Worm (Caenorhabditis elegans) whole organism, early embryonic: ENCODE measurements around the gene F20G2.3.
A peak's percentile ranks its signal among the peaks of the same experiment; 100 is the strongest.

Source experiments
- B0310.2 ChIP-seq: sonication (generic microtip); optimal IDR thresholded peaks from 2 replicates; lab custom pipeline; 2016; ENCODE audit warnings: mild to moderate bottlenecking, missing genetic modification characterization, missing compliant biosample characterization
- F13C5.2 ChIP-seq: sonication (generic microtip); optimal IDR thresholded peaks from 2 replicates; lab custom pipeline; 2017; ENCODE audit warnings: mild to moderate bottlenecking, missing genetic modification characterization, inconsistent platforms, missing compliant biosample characterization
- aly-1 ChIP-seq: sonication (generic microtip); optimal IDR thresholded peaks from 2 replicates; lab custom pipeline; 2016; ENCODE audit warnings: missing genetic modification characterization, missing compliant biosample characterization
- ama-1 ChIP-seq: fragments of 150-350 bp; optimal IDR thresholded peaks from 2 replicates; lab custom pipeline; 2014
- ceh-13 ChIP-seq: fragments of 200-800 bp; sonication (Bioruptor generic); optimal IDR thresholded peaks from 2 replicates; lab custom pipeline; 2018; ENCODE audit warnings: mild to moderate bottlenecking, missing genetic modification characterization, missing compliant biosample characterization
- ceh-36 ChIP-seq: sonication (generic microtip); optimal IDR thresholded peaks from 2 replicates; lab custom pipeline; 2016; ENCODE audit warnings: missing genetic modification characterization, inconsistent platforms, missing compliant biosample characterization
- ets-7 ChIP-seq: sonication (generic microtip); optimal IDR thresholded peaks from 2 replicates; lab custom pipeline; 2016; ENCODE audit warnings: missing genotype, missing genetic modification characterization, missing compliant biosample characterization
- flt-1 ChIP-seq: fragments of 200-800 bp; sonication (Bioruptor generic); IDR thresholded peaks from 2 replicates; pipeline ENCODE4 v1.3.6; 2022; ENCODE audit warnings: missing genetic modification characterization, missing compliant biosample characterization
- hmbx-1 ChIP-seq: sonication (generic microtip); optimal IDR thresholded peaks from 2 replicates; lab custom pipeline; 2016; ENCODE audit warnings: mild to moderate bottlenecking, missing genetic modification characterization, missing compliant biosample characterization
- hmg-4 ChIP-seq: fragments of 200-800 bp; sonication (Bioruptor generic); optimal IDR thresholded peaks from 2 replicates; lab custom pipeline; 2018; ENCODE audit warnings: mild to moderate bottlenecking, missing genetic modification characterization, missing compliant biosample characterization
- hnd-1 ChIP-seq: sonication (generic microtip); optimal IDR thresholded peaks from 2 replicates; lab custom pipeline; 2016; ENCODE audit warnings: missing genetic modification characterization, missing compliant biosample characterization
- pes-1 ChIP-seq: fragments of 200-800 bp; sonication (Bioruptor generic); IDR thresholded peaks from 2 replicates; pipeline ENCODE4 v1.3.6; 2022; ENCODE audit warnings: missing genetic modification reagents, missing genetic modification characterization, missing compliant biosample characterization
- scrt-1 ChIP-seq: fragments of 200-800 bp; sonication (Bioruptor generic); IDR thresholded peaks from 2 replicates; pipeline ENCODE4 v1.3.6; 2022; ENCODE audit warnings: missing genetic modification characterization, missing compliant biosample characterization
- sea-1 ChIP-seq: fragments of 200-800 bp; sonication (Bioruptor generic); conservative IDR thresholded peaks from 2 replicates; pipeline ENCODE4 v1.3.6; 2022; ENCODE audit warnings: missing genetic modification characterization, missing compliant biosample characterization
- tbx-11 ChIP-seq: fragments of 200-800 bp; sonication (Bioruptor generic); IDR thresholded peaks from 2 replicates; pipeline ENCODE4 v1.3.6; 2022; ENCODE audit warnings: missing genetic modification characterization, missing compliant biosample characterization
- tbx-37 ChIP-seq: fragments of 200-800 bp; sonication (Bioruptor generic); conservative IDR thresholded peaks from 2 replicates; pipeline ENCODE4 v1.3.6; 2022; ENCODE audit warnings: missing genetic modification reagents, missing genetic modification characterization, missing compliant biosample characterization
- tra-4 ChIP-seq: sonication (generic microtip); optimal IDR thresholded peaks from 2 replicates; lab custom pipeline; 2017; ENCODE audit warnings: missing genetic modification characterization, missing compliant biosample characterization

Gene F20G2.3

ce11 chrV:13796246-13796776, 28.0 kb upstream of the F20G2.3 start, which contains the start of gene twk-32:
TSS of gene twk-32 (plus strand) at chrV:13796641.
- TF ChIP-seq tbx-11 (GFP tag; lab: Robert Waterston, UW), result no peak
- TF ChIP-seq hnd-1 (tag; lab: Kevin White, UChicago), result no peak
- no peak for TF ChIP-seq aly-1
- no peak for TF ChIP-seq ceh-13 (GFP tag; lab: Kevin White, UChicago)
- TF ChIP-seq tra-4 (tag; lab: Kevin White, UChicago), result no peak
- TF ChIP-seq hmg-4 (GFP tag; lab: Kevin White, UChicago), result no peak
- no peak for TF ChIP-seq hmbx-1 (tag; lab: Kevin White, UChicago)
- no peak for TF ChIP-seq ceh-36
- TF ChIP-seq B0310.2 (tag; lab: Kevin White, UChicago), result no peak
- TF ChIP-seq ama-1 (lab: Kevin White, UChicago), result no peak
- TF ChIP-seq flt-1 (GFP tag; lab: Robert Waterston, UW), result no peak
- TF ChIP-seq F13C5.2, result no peak

DNA sequence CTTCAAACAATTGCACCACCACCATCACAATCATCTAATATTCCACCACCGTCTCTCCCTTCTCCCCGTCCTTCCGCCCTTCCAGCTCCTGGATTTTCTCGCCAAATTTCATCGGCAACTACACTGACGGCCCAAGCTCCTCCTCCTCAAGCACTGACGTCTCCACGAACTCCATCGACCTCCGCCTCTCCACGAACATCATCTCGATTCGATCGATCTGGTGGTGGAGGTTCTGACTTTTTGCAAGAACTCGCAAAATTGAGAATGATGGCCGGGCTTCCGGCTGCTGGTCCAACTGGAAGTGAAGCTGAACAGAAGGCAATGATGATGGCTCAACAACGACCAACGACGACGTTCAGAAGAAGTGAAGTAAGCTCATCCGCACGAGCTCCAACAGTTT, 25.8 kb upstream of the F20G2.3 start:
- no peak for TF ChIP-seq flt-1 (GFP tag; lab: Robert Waterston, UW)
- TF ChIP-seq sea-1 (GFP tag; lab: Robert Waterston, UW), result no peak
- no peak for TF ChIP-seq hnd-1 (tag; lab: Kevin White, UChicago)
- no peak for TF ChIP-seq pes-1 (GFP tag; lab: Robert Waterston, UW)

- TF ChIP-seq pes-1 (GFP tag; lab: Robert Waterston, UW), result no peak
- no peak for TF ChIP-seq flt-1 (GFP tag; lab: Robert Waterston, UW)
- no peak for TF ChIP-seq sea-1 (GFP tag; lab: Robert Waterston, UW)
- TF ChIP-seq aly-1, result no peak
- no peak for TF ChIP-seq hmbx-1 (tag; lab: Kevin White, UChicago)
- no peak for TF ChIP-seq hmg-4 (GFP tag; lab: Kevin White, UChicago)
- no peak for TF ChIP-seq ceh-36
Measured at ce11 chrV:13790557-13790956, 22.3 kb upstream of the F20G2.3 start.

DNA sequence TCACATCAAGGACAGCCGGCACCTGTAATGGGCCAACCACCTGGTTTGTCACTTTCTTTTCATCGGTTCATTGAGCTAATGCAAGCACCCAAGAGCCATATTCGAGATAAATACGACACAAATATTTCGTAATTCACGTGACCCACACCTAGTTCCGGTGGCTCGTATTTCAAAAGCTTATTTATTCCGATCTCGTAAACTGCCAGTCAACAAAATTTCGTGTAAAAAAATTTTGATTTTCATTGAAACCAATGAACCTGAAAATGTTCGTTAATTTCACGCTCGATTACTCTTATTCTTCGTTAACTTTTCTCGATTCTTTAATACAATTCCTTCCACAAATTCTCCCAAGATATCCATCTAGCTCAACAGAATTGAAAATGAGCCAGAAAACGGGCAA, 21.8 kb upstream of the F20G2.3 start:
- TF ChIP-seq hmg-4 (GFP tag; lab: Kevin White, UChicago) (no peak), sea-1 (GFP tag; lab: Robert Waterston, UW) (no peak), ceh-36 (no peak), hnd-1 (tag; lab: Kevin White, UChicago) (no peak)

ce11 chrV:13789362-13789761, 21.1 kb upstream of the F20G2.3 start:
- TF ChIP-seq tbx-37 (GFP tag; lab: Robert Waterston, UW) (peak; percentile 2; the same call in 1 of the 2 replicates), tra-4 (tag; lab: Kevin White, UChicago) (peak; percentile 9), ets-7 (peak; percentile 27), tbx-11 (GFP tag; lab: Robert Waterston, UW) (no peak), B0310.2 (tag; lab: Kevin White, UChicago) (no peak), ceh-13 (GFP tag; lab: Kevin White, UChicago) (no peak), ceh-36 (no peak), pes-1 (GFP tag; lab: Robert Waterston, UW) (no peak), hmg-4 (GFP tag; lab: Kevin White, UChicago) (peak; percentile 79), hnd-1 (tag; lab: Kevin White, UChicago) (no peak), flt-1 (GFP tag; lab: Robert Waterston, UW) (no peak)

DNA sequence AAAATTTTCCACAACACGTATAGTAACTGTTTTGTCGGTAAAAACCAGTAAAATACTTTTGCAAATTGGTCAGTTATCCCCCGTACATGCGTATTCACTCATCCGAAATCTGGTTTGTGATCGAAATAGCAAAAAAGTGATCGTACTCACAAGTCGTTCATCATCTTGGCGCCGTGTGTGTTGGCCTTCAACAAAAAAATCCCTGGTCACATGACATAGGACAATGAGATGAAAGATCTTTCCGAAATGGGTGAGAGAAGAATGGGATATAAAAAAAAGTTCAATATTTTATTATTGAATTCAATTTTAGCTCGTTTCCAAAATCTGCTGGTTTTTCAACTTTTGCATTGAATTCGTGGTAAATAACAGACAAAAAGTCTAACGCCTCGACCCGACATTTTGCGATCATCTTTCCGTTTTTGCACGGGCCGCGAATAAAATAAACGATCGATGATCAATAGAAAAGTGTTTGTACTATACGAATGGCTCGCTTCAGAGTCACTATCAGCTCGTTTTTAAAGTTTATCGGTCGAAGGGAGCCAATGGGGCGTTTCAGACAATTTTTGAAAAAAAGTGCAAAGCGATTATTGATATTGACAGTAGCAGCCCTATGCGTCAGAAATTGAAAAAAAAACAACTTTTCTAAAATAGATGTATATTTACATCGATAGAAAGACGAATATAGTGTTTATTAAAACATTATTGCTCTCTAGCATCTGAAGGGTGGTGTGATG, 19.8 kb upstream of the F20G2.3 start:
- TF ChIP-seq flt-1 (GFP tag; lab: Robert Waterston, UW) (no peak), ets-7 (no peak), aly-1 (no peak), B0310.2 (tag; lab: Kevin White, UChicago) (no peak), sea-1 (GFP tag; lab: Robert Waterston, UW) (no peak), hnd-1 (tag; lab: Kevin White, UChicago) (no peak), ceh-36 (no peak), tbx-11 (GFP tag; lab: Robert Waterston, UW) (no peak), ceh-13 (GFP tag; lab: Kevin White, UChicago) (no peak), tbx-37 (GFP tag; lab: Robert Waterston, UW) (no peak), F13C5.2 (no peak), pes-1 (GFP tag; lab: Robert Waterston, UW) (no peak), hmbx-1 (tag; lab: Kevin White, UChicago) (no peak), tra-4 (tag; lab: Kevin White, UChicago) (no peak), ama-1 (lab: Kevin White, UChicago) (no peak), scrt-1 (no peak), hmg-4 (GFP tag; lab: Kevin White, UChicago) (no peak)

DNA sequence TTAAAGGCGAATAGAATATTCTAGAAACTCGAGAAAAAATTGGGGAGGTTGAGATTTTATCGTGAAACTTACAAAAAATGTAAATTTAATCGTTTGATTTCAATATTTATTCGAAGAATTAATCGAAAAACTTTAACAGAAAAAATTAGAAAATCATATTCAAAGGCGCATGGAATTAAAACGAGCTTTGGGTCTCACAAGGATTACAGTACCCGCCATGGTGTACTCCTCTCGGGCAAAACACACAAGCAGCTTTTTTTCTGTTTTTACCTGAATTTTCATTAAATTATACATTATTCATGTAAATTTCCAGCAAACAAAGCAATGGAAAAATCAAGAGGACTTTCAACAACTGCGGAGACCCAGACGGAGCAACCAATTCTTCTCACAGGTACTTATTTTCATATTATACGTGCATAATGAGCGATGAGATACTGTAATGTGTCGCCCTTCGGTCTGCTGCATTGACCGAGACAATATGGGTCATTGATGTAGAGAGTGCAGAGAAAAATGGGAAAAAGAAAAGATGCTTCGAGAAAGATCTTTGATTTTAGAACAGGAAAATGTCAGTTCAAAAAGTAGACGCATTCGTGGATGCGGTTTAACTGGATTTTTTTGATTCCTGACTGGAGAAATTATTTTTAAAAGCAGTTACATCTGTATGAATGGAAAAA, 19.1 kb upstream of the F20G2.3 start, which contains the start of the genes F53C11.4 and F53C11.5:
Gene F53C11.4, minus strand, starts transcription at position 128 of the 674 bp plus-strand sequence.
Gene F53C11.5, plus strand, starts transcription at position 325 of the 674 bp plus-strand sequence.
- TF ChIP-seq aly-1 (no peak), ceh-36 (no peak), pes-1 (GFP tag; lab: Robert Waterston, UW) (no peak), ceh-13 (GFP tag; lab: Kevin White, UChicago) (no peak), sea-1 (GFP tag; lab: Robert Waterston, UW) (no peak), tbx-11 (GFP tag; lab: Robert Waterston, UW) (no peak), hmbx-1 (tag; lab: Kevin White, UChicago) (no peak), hmg-4 (GFP tag; lab: Kevin White, UChicago) (no peak), tbx-37 (GFP tag; lab: Robert Waterston, UW) (no peak), B0310.2 (tag; lab: Kevin White, UChicago) (no peak), flt-1 (GFP tag; lab: Robert Waterston, UW) (no peak), hnd-1 (tag; lab: Kevin White, UChicago) (no peak), ets-7 (no peak), ama-1 (lab: Kevin White, UChicago) (no peak), scrt-1 (no peak), F13C5.2 (no peak), tra-4 (tag; lab: Kevin White, UChicago) (no peak)
